Fruit fly (Drosophila melanogaster) whole organism, embryonic: ENCODE results near the gene Pxn.

ENCODE experiments used
- CG10274 ChIP-seq: fragments of 200-800 bp; sonication (Bioruptor generic); optimal IDR thresholded peaks from 3 replicates; lab custom pipeline; 2017; ENCODE audit warnings: missing biosample characterization, mild to moderate bottlenecking, missing genetic modification characterization
- CG10431 ChIP-seq: fragments of 200-800 bp; sonication (Bioruptor generic); optimal IDR thresholded peaks from 3 replicates; lab custom pipeline; 2018; ENCODE audit warnings: missing biosample characterization, mild to moderate bottlenecking, missing genetic modification characterization
- CG10959 ChIP-seq: fragments of 200-800 bp; sonication (Bioruptor generic); IDR thresholded peaks from 2 replicates; pipeline ENCODE4 v1.3.6; 2022; ENCODE audit warnings: missing biosample characterization, missing genetic modification characterization
- CG12219 ChIP-seq: fragments of 200-800 bp; sonication (Bioruptor generic); optimal IDR thresholded peaks from 3 replicates; lab custom pipeline; 2018; ENCODE audit warnings: missing biosample characterization, mild to moderate bottlenecking, missing genetic modification characterization
- CG12744 ChIP-seq: fragments of 200-800 bp; sonication (Bioruptor generic); optimal IDR thresholded peaks from 2 replicates; lab custom pipeline; 2016; ENCODE audit warnings: missing biosample characterization, missing genetic modification characterization
- CG18619 ChIP-seq: fragments of 200-800 bp; sonication (Bioruptor generic); optimal IDR thresholded peaks from 3 replicates; lab custom pipeline; 2017; ENCODE audit warnings: missing biosample characterization, mild to moderate bottlenecking, missing genetic modification characterization
- CG31224 ChIP-seq: fragments of 200-800 bp; sonication (Bioruptor generic); IDR thresholded peaks from 2 replicates; pipeline ENCODE4 v1.3.6; 2022; ENCODE audit warnings: missing biosample characterization, missing genetic modification characterization
- CG31388 ChIP-seq: fragments of 200-800 bp; sonication (Bioruptor generic); optimal IDR thresholded peaks from 2 replicates; lab custom pipeline; 2016; ENCODE audit warnings: missing biosample characterization, missing genetic modification characterization
- CG31441 ChIP-seq: fragments of 200-800 bp; sonication (Bioruptor generic); IDR thresholded peaks from 2 replicates; pipeline ENCODE4 v1.3.6; 2022; ENCODE audit warnings: missing biosample characterization, missing genetic modification characterization
- CG3838 ChIP-seq: fragments of 200-800 bp; sonication (Bioruptor generic); optimal IDR thresholded peaks from 3 replicates; lab custom pipeline; 2016; ENCODE audit warnings: missing biosample characterization, missing genetic modification characterization
- CG3847 ChIP-seq: fragments of 200-800 bp; sonication (Bioruptor generic); IDR thresholded peaks from 2 replicates; pipeline ENCODE4 v1.3.6; 2022; ENCODE audit warnings: missing biosample characterization, missing genetic modification characterization
- CG4424 ChIP-seq: fragments of 200-800 bp; sonication (Bioruptor generic); optimal IDR thresholded peaks from 3 replicates; lab custom pipeline; 2016; ENCODE audit warnings: missing biosample characterization, missing genetic modification characterization
- CG6175 ChIP-seq: fragments of 200-800 bp; sonication (Bioruptor generic); IDR thresholded peaks from 3 replicates; pipeline ENCODE4 v1.3.6; 2022; ENCODE audit warnings: missing biosample characterization, missing genetic modification characterization
- CG6654 ChIP-seq: fragments of 200-800 bp; sonication (Bioruptor generic); optimal IDR thresholded peaks from 2 replicates; lab custom pipeline; 2017; ENCODE audit warnings: missing biosample characterization, mild to moderate bottlenecking, missing genetic modification characterization
- CG7786 ChIP-seq: fragments of 200-800 bp; sonication (Bioruptor generic); optimal IDR thresholded peaks from 2 replicates; lab custom pipeline; 2016; ENCODE audit warnings: missing biosample characterization, missing genetic modification characterization
- CG7928 ChIP-seq: fragments of 200-800 bp; sonication (Bioruptor generic); optimal IDR thresholded peaks from 2 replicates; lab custom pipeline; 2017; ENCODE audit warnings: missing biosample characterization, mild to moderate bottlenecking, missing genetic modification characterization
- Drgx ChIP-seq: fragments of 200-800 bp; sonication (Bioruptor generic); IDR thresholded peaks from 2 replicates; pipeline ENCODE4 v1.3.6; 2022; ENCODE audit warnings: missing biosample characterization, missing genetic modification characterization
- H2.0 ChIP-seq: fragments of 200-800 bp; sonication (Bioruptor generic); IDR thresholded peaks from 2 replicates; pipeline ENCODE4 v1.3.6; 2022; ENCODE audit warnings: missing biosample characterization, missing genetic modification characterization
- HmgD ChIP-seq: fragments of 200-800 bp; sonication (Bioruptor generic); optimal IDR thresholded peaks from 3 replicates; lab custom pipeline; 2016; ENCODE audit warnings: missing biosample characterization, missing genetic modification characterization
- Hmr ChIP-seq: fragments of 200-800 bp; sonication (Bioruptor generic); optimal IDR thresholded peaks from 3 replicates; lab custom pipeline; 2017; ENCODE audit warnings: mild to moderate bottlenecking, missing biosample characterization, missing genetic modification reagents, missing genetic modification characterization
- Hsf ChIP-seq: fragments of 200-800 bp; sonication (Bioruptor generic); optimal IDR thresholded peaks from 3 replicates; lab custom pipeline; 2016; ENCODE audit warnings: missing biosample characterization, missing genetic modification characterization
- Lpt ChIP-seq: fragments of >200 bp; optimal IDR thresholded peaks from 2 replicates; lab custom pipeline; 2018; ENCODE audit warnings: missing biosample characterization, missing genetic modification characterization
- Mad ChIP-seq: fragments of 200-800 bp; sonication (Bioruptor generic); optimal IDR thresholded peaks from 2 replicates; lab custom pipeline; 2016; ENCODE audit warnings: missing biosample characterization, missing genetic modification characterization
- Nf-YC ChIP-seq: fragments of 200-800 bp; optimal IDR thresholded peaks from 3 replicates; lab custom pipeline; 2019; ENCODE audit warnings: missing biosample characterization, mild to moderate bottlenecking, missing genetic modification characterization, moderate library complexity
- Side ChIP-seq: fragments of 200-800 bp; sonication (Bioruptor generic); optimal IDR thresholded peaks from 2 replicates; lab custom pipeline; 2016; ENCODE audit warnings: missing biosample characterization, missing genetic modification characterization
- ara ChIP-seq: fragments of 200-800 bp; sonication (Bioruptor generic); IDR thresholded peaks from 2 replicates; pipeline ENCODE4 v1.3.6; 2022; ENCODE audit warnings: missing biosample characterization, missing genetic modification characterization
- chn ChIP-seq: fragments of 200-800 bp; sonication (Bioruptor generic); optimal IDR thresholded peaks from 2 replicates; lab custom pipeline; 2016; ENCODE audit warnings: missing biosample characterization, missing genetic modification characterization
- disco-r ChIP-seq: fragments of 200-800 bp; sonication (Bioruptor generic); optimal IDR thresholded peaks from 2 replicates; lab custom pipeline; 2016; ENCODE audit warnings: missing biosample characterization, missing genetic modification characterization
- ewg ChIP-seq: fragments of 200-800 bp; sonication (Bioruptor generic); optimal IDR thresholded peaks from 3 replicates; lab custom pipeline; 2017; ENCODE audit warnings: mild to moderate bottlenecking, missing biosample characterization, missing genetic modification reagents, missing genetic modification characterization
- ftz-f1 ChIP-seq: fragments of 200-800 bp; sonication (Bioruptor generic); optimal IDR thresholded peaks from 2 replicates; lab custom pipeline; 2016; ENCODE audit warnings: missing biosample characterization, missing genetic modification characterization
- gcm ChIP-seq: fragments of 200-800 bp; sonication (Bioruptor generic); optimal IDR thresholded peaks from 2 replicates; lab custom pipeline; 2019; ENCODE audit warnings: missing biosample characterization, mild to moderate bottlenecking, missing genetic modification characterization, moderate library complexity
- grau ChIP-seq: fragments of 200-800 bp; optimal IDR thresholded peaks from 3 replicates; lab custom pipeline; 2019; ENCODE audit warnings: missing biosample characterization, mild to moderate bottlenecking, missing genetic modification characterization, moderate library complexity
- gro ChIP-seq: fragments of 200-800 bp; sonication (Bioruptor generic); optimal IDR thresholded peaks from 2 replicates; lab custom pipeline; 2016; ENCODE audit warnings: missing biosample characterization, missing genetic modification characterization
- her ChIP-seq: fragments of 200-800 bp; sonication (Bioruptor generic); optimal IDR thresholded peaks from 2 replicates; lab custom pipeline; 2016; ENCODE audit warnings: missing biosample characterization, missing genetic modification characterization
- klu ChIP-seq: fragments of 200-800 bp; sonication (Bioruptor generic); IDR thresholded peaks from 2 replicates; pipeline ENCODE4 v1.3.6; 2022; ENCODE audit warnings: missing biosample characterization, missing genetic modification characterization
- mam ChIP-seq: fragments of 200-800 bp; sonication (Bioruptor generic); optimal IDR thresholded peaks from 3 replicates; lab custom pipeline; 2016; ENCODE audit warnings: missing biosample characterization, missing genetic modification characterization
- mld ChIP-seq: fragments of 200-800 bp; sonication (Bioruptor generic); IDR thresholded peaks from 3 replicates; pipeline ENCODE4 v1.3.6; 2022; ENCODE audit warnings: missing biosample characterization, missing genetic modification characterization; ENCODE audit not compliant: partially characterized antibody
- pb ChIP-seq: fragments of 200-800 bp; sonication (Bioruptor generic); optimal IDR thresholded peaks from 3 replicates; lab custom pipeline; 2016; ENCODE audit warnings: missing biosample characterization, missing genetic modification characterization
- prd ChIP-seq, 3 experiments: fragments of >200 bp in 2 of 3; fragments of 200-800 bp in 1 of 3; sonication (Bioruptor generic) in 1 of 3; optimal IDR thresholded peaks in 2 of 3; IDR thresholded peaks in 1 of 3; 2 replicates in 2 of 3; 3 replicates in 1 of 3; pipeline versions ENCODE4 v1.3.6 to Lab custom; 2017 to 2022; ENCODE audit warnings: missing biosample characterization in 1 of 3, missing genetic modification characterization in 1 of 3
- ranshi ChIP-seq: fragments of 200-800 bp; sonication (Bioruptor generic); IDR thresholded peaks from 2 replicates; pipeline ENCODE4 v1.3.6; 2022; ENCODE audit warnings: missing biosample characterization, missing genetic modification characterization
- salm ChIP-seq: fragments of 200-800 bp; sonication (Bioruptor generic); optimal IDR thresholded peaks from 2 replicates; lab custom pipeline; 2018; ENCODE audit warnings: missing biosample characterization, mild to moderate bottlenecking, missing genetic modification characterization
- sens-2 ChIP-seq: fragments of 200-800 bp; sonication (Bioruptor generic); IDR thresholded peaks from 2 replicates; pipeline ENCODE4 v1.3.6; 2022; ENCODE audit warnings: missing biosample characterization, missing genetic modification characterization
- seq ChIP-seq: fragments of 200-800 bp; sonication (Bioruptor generic); IDR thresholded peaks from 2 replicates; pipeline ENCODE4 v1.3.6; 2022; ENCODE audit warnings: missing biosample characterization, missing genetic modification characterization
- slp2 ChIP-seq: fragments of 200-800 bp; sonication (Bioruptor generic); optimal IDR thresholded peaks from 2 replicates; lab custom pipeline; 2016; ENCODE audit warnings: missing biosample characterization, missing genetic modification characterization
- sqz ChIP-seq: fragments of 200-800 bp; sonication (Bioruptor generic); optimal IDR thresholded peaks from 3 replicates; lab custom pipeline; 2018; ENCODE audit warnings: missing biosample characterization, mild to moderate bottlenecking, missing genetic modification characterization
- tio ChIP-seq: fragments of 200-800 bp; sonication (Bioruptor generic); optimal IDR thresholded peaks from 2 replicates; lab custom pipeline; 2017; ENCODE audit warnings: missing biosample characterization, missing genetic modification characterization, inconsistent platforms
- tll ChIP-seq, 2 experiments: fragments of 200-800 bp in 1 of 2; fragments of >200 bp in 1 of 2; sonication (Bioruptor generic) in 1 of 2; optimal IDR thresholded peaks; 2 replicates each; lab custom pipeline; 2017 to 2019; ENCODE audit warnings: missing biosample characterization in 2 of 2, missing genetic modification characterization in 2 of 2, mild to moderate bottlenecking in 1 of 2, moderate library complexity in 1 of 2
- unpg ChIP-seq: fragments of 200-800 bp; sonication (Bioruptor generic); optimal IDR thresholded peaks from 3 replicates; lab custom pipeline; 2018; ENCODE audit warnings: missing biosample characterization, mild to moderate bottlenecking, missing genetic modification characterization, moderate library complexity
- vnd ChIP-seq: fragments of 200-800 bp; sonication (Bioruptor generic); IDR thresholded peaks from 3 replicates; pipeline ENCODE4 v1.3.6; 2022; ENCODE audit warnings: missing biosample characterization, missing genetic modification characterization; ENCODE audit not compliant: partially characterized antibody

The Pxn gene

dm6 chr3L:2634929-2635799, 5.3 kb upstream of the Pxn start (continued):
- TF ChIP-seq Hmr (peak; percentile 92), Side (GFP tag; lab: Kevin White, UChicago) (peak; percentile 83), CG3847 (GFP tag; lab: Robert Waterston, UW) (peak; percentile 73), klu (GFP tag; lab: Robert Waterston, UW) (no peak), grau (tag; lab: Kevin White, UChicago) (peak; percentile 70), CG7786 (GFP tag; lab: Kevin White, UChicago) (peak; percentile 50), ara (GFP tag; lab: Robert Waterston, UW) (peak; percentile 75), seq (GFP tag; lab: Robert Waterston, UW) (peak; percentile 56; the same call in 1 of the 2 replicates), tio (GFP tag; lab: Kevin White, UChicago) (no peak), CG10274 (peak; percentile 74), chn (GFP tag; lab: Kevin White, UChicago) (peak; percentile 86), CG18619 (GFP tag; lab: Kevin White, UChicago) (peak; percentile 86), HmgD (GFP tag; lab: Kevin White, UChicago) (peak; percentile 54), pb (GFP tag; lab: Kevin White, UChicago) (peak; percentile 84), unpg (GFP tag; lab: Kevin White, UChicago) (peak; percentile 80), CG3838 (GFP tag; lab: Kevin White, UChicago) (peak; percentile 46), CG12219 (GFP tag; lab: Kevin White, UChicago) (peak; percentile 84), gro (GFP tag; lab: Kevin White, UChicago) (peak; percentile 73), Nf-YC (peak; percentile 59), sens-2 (GFP tag; lab: Robert Waterston, UW) (peak; percentile 84), salm (peak; percentile 70), CG7928 (peak; percentile 57), Lpt (GFP tag; lab: Kevin White, UChicago) (no peak), H2.0 (GFP tag; lab: Robert Waterston, UW) (peak; percentile 71), Drgx (GFP tag; lab: Robert Waterston, UW) (peak; percentile 61), ewg (GFP tag; lab: Kevin White, UChicago) (peak; percentile 90), CG31388 (GFP tag; lab: Kevin White, UChicago) (no peak), CG31441 (GFP tag; lab: Robert Waterston, UW) (peak; percentile 72), CG31224 (GFP tag; lab: Robert Waterston, UW) (peak; percentile 75), vnd (GFP tag; lab: Robert Waterston, UW) (peak; percentile 80), Hsf (GFP tag; lab: Kevin White, UChicago) (peak; percentile 83), tll (GFP tag; optimal IDR thresholded peaks at IDR 0.05; lab: Kevin White, UChicago) (no peak), CG6654 (GFP tag; lab: Kevin White, UChicago) (peak; percentile 44), ranshi (GFP tag; lab: Robert Waterston, UW) (peak; percentile 76), mam (GFP tag; lab: Kevin White, UChicago) (peak; percentile 66), sqz (GFP tag; lab: Kevin White, UChicago) (peak; percentile 91), slp2 (GFP tag; lab: Kevin White, UChicago) (peak; percentile 67), CG10959 (GFP tag; lab: Robert Waterston, UW) (0 out of 2 replicates have a peak, but pooled peaks have one; percentile 14), gcm (GFP tag; lab: Kevin White, UChicago) (peak; percentile 81), CG10431 (GFP tag; lab: Kevin White, UChicago) (peak; percentile 93), ftz-f1 (peak; percentile 79), mld (peak; percentile 78; the same call in 2 of the 3 replicates), CG4424 (GFP tag; lab: Kevin White, UChicago) (peak; percentile 78), CG12744 (peak; percentile 60), CG6175 (peak; percentile 64; the same call in 2 of the 3 replicates), Mad (GFP tag; lab: Kevin White, UChicago) (peak; percentile 77), prd (optimal IDR thresholded peaks at IDR 0.05; lab: Kevin White, UChicago) (no peak), prd (GFP tag; IDR thresholded peaks at IDR 0.05; lab: Robert Waterston, UW) (peak; percentile 46; the same call in 1 of the 3 replicates), disco-r (GFP tag; lab: Kevin White, UChicago) (peak; percentile 89), her (GFP tag; lab: Kevin White, UChicago) (peak; percentile 78)
